Worm (Caenorhabditis elegans): Measurements from ENCODE around the gene srlf-28.

DNA sequence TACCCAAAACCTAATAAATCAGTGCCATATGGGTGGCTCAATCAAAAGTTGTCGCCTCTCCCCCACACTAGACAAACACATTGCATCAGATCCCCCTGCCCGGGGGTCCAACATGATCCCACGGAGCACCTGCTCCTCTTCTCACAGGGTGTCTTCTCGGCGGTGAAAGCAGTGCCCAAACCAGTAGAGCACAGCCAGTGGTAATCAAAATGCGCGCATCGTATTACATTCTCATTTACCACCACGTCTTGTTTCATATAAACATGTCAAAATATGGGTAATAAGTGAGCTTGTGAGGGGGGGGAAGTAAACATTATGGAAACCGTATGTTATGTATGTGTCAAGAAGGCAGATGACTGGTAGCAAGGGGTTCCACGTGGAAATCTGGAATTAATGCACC is 48.4 kb downstream of the srlf-28 start:
- no peak for TF ChIP-seq unc-130 (GFP tag; optimal IDR thresholded peaks at IDR 0.05)
- TF ChIP-seq F55B11.4 (tag; optimal IDR thresholded peaks at IDR 0.05; ENCODE audit: borderline replicate concordance, insufficient read depth) = no peak
